Worm (Caenorhabditis elegans) whole organism, late embryonic: ENCODE data around the gene sre-1.

Source experiments
- C08G9.2 ChIP-seq: sonication (generic microtip); optimal IDR thresholded peaks from 2 replicates; lab custom pipeline; 2016; ENCODE audit warnings: mild to moderate bottlenecking, missing genetic modification characterization, moderate library complexity, missing compliant biosample characterization
- F13H6.1 ChIP-seq: sonication (generic microtip); optimal IDR thresholded peaks from 2 replicates; lab custom pipeline; 2016; ENCODE audit warnings: missing genetic modification characterization, missing compliant biosample characterization
- K09A11.1 ChIP-seq: sonication (generic microtip); optimal IDR thresholded peaks from 2 replicates; lab custom pipeline; 2017; ENCODE audit warnings: antibody characterized with exemption, mild to moderate bottlenecking, missing genetic modification characterization, missing compliant biosample characterization; ENCODE audit not compliant: insufficient read depth
- Y22D7AL.16 ChIP-seq: sonication (generic microtip); optimal IDR thresholded peaks from 2 replicates; lab custom pipeline; 2016; ENCODE audit warnings: missing genetic modification characterization, missing compliant biosample characterization
- ahr-1 ChIP-seq: sonication (generic microtip); optimal IDR thresholded peaks from 2 replicates; lab custom pipeline; 2016; ENCODE audit warnings: missing genetic modification characterization, missing compliant biosample characterization
- ceh-18 ChIP-seq: sonication (generic microtip); optimal IDR thresholded peaks from 2 replicates; lab custom pipeline; 2016; ENCODE audit warnings: missing genetic modification characterization, missing compliant biosample characterization
- ceh-24 ChIP-seq: sonication (generic microtip); optimal IDR thresholded peaks from 2 replicates; lab custom pipeline; 2016; ENCODE audit warnings: mild to moderate bottlenecking, missing genetic modification characterization, missing compliant biosample characterization
- ceh-31 ChIP-seq: sonication (generic microtip); optimal IDR thresholded peaks from 2 replicates; lab custom pipeline; 2016; ENCODE audit warnings: missing genetic modification characterization, missing compliant biosample characterization
- ceh-45 ChIP-seq: fragments of 200-800 bp; sonication (Bioruptor generic); IDR thresholded peaks from 2 replicates; pipeline ENCODE4 v1.3.6; 2022; ENCODE audit warnings: missing genetic modification reagents, missing genetic modification characterization, missing compliant biosample characterization
- ceh-6 ChIP-seq: fragments of 200-800 bp; sonication (Bioruptor generic); optimal IDR thresholded peaks from 2 replicates; lab custom pipeline; 2018; ENCODE audit warnings: mild to moderate bottlenecking, missing genetic modification characterization, missing compliant biosample characterization
- dmd-4 ChIP-seq: sonication (generic microtip); optimal IDR thresholded peaks from 2 replicates; lab custom pipeline; 2016; ENCODE audit warnings: borderline replicate concordance, missing genetic modification characterization, missing compliant biosample characterization
- elt-2 ChIP-seq: sonication (generic microtip); optimal IDR thresholded peaks from 2 replicates; lab custom pipeline; 2016; ENCODE audit warnings: missing genetic modification reagents, missing genetic modification characterization, missing compliant biosample characterization
- elt-4 ChIP-seq: sonication (generic microtip); optimal IDR thresholded peaks from 2 replicates; lab custom pipeline; 2016; ENCODE audit warnings: missing genetic modification characterization, missing compliant biosample characterization
- fax-1 ChIP-seq: sonication (generic microtip); optimal IDR thresholded peaks from 2 replicates; lab custom pipeline; 2016; ENCODE audit warnings: missing genotype, missing genetic modification characterization, missing compliant biosample characterization
- gmeb-2 ChIP-seq: sonication (generic microtip); optimal IDR thresholded peaks from 2 replicates; lab custom pipeline; 2016; ENCODE audit warnings: missing genetic modification characterization, inconsistent platforms, missing compliant biosample characterization
- hlh-30 ChIP-seq: sonication (generic microtip); optimal IDR thresholded peaks from 2 replicates; lab custom pipeline; 2017; ENCODE audit warnings: antibody characterized with exemption, missing genetic modification characterization, missing compliant biosample characterization; ENCODE audit not compliant: insufficient read depth
- hlh-8 ChIP-seq: sonication (generic microtip); optimal IDR thresholded peaks from 2 replicates; lab custom pipeline; 2016; ENCODE audit warnings: missing genotype, missing genetic modification characterization, missing compliant biosample characterization
- lim-6 ChIP-seq: sonication (generic microtip); optimal IDR thresholded peaks from 2 replicates; lab custom pipeline; 2016; ENCODE audit warnings: missing genetic modification characterization, missing compliant biosample characterization
- mec-3 ChIP-seq: sonication (generic microtip); optimal IDR thresholded peaks from 2 replicates; lab custom pipeline; 2016; ENCODE audit warnings: borderline replicate concordance, missing genetic modification characterization, missing compliant biosample characterization
- nhr-232 ChIP-seq: sonication (generic microtip); optimal IDR thresholded peaks from 2 replicates; lab custom pipeline; 2016; ENCODE audit warnings: missing genetic modification characterization, missing compliant biosample characterization
- npax-4 ChIP-seq: sonication (generic microtip); optimal IDR thresholded peaks from 2 replicates; lab custom pipeline; 2016; ENCODE audit warnings: missing genetic modification characterization, missing compliant biosample characterization
- pag-3 ChIP-seq: sonication (generic microtip); optimal IDR thresholded peaks from 2 replicates; lab custom pipeline; 2016; ENCODE audit warnings: missing compliant biosample characterization, missing genetic modification characterization, borderline replicate concordance
- pat-9 ChIP-seq: fragments of 200-800 bp; sonication (Bioruptor generic); optimal IDR thresholded peaks from 2 replicates; lab custom pipeline; 2018; ENCODE audit warnings: mild to moderate bottlenecking, missing genetic modification characterization, moderate library complexity, missing compliant biosample characterization
- pha-2 ChIP-seq: sonication (generic microtip); optimal IDR thresholded peaks from 2 replicates; lab custom pipeline; 2017; ENCODE audit warnings: mild to moderate bottlenecking, missing genetic modification characterization, missing compliant biosample characterization
- pha-4 ChIP-seq: fragments of 150-350 bp; optimal IDR thresholded peaks from 2 replicates; lab custom pipeline; 2018; ENCODE audit warnings: missing biosample characterization, missing genetic modification reagents, missing genetic modification characterization
- pros-1 ChIP-seq: fragments of 150-350 bp; optimal IDR thresholded peaks from 2 replicates; lab custom pipeline; 2014; ENCODE audit warnings: missing biosample characterization, missing genetic modification reagents, missing genetic modification characterization
- rnt-1 ChIP-seq: sonication (generic microtip); optimal IDR thresholded peaks from 2 replicates; lab custom pipeline; 2016; ENCODE audit warnings: missing genetic modification characterization, missing compliant biosample characterization
- sdc-2 ChIP-seq: sonication (generic microtip); optimal IDR thresholded peaks from 2 replicates; lab custom pipeline; 2016; ENCODE audit warnings: missing genotype, missing genetic modification characterization, missing compliant biosample characterization
- sox-2 ChIP-seq: fragments of 200-800 bp; sonication (Bioruptor generic); IDR thresholded peaks from 2 replicates; pipeline ENCODE4 v1.3.6; 2022; ENCODE audit warnings: missing genetic modification reagents, missing genetic modification characterization, missing compliant biosample characterization
- syd-9 ChIP-seq: sonication (generic microtip); optimal IDR thresholded peaks from 2 replicates; lab custom pipeline; 2016; ENCODE audit warnings: mild to moderate bottlenecking, missing genetic modification characterization, moderate library complexity, missing compliant biosample characterization
- tbx-2 ChIP-seq: sonication (generic microtip); optimal IDR thresholded peaks from 2 replicates; lab custom pipeline; 2016; ENCODE audit warnings: missing genetic modification characterization, missing compliant biosample characterization
- ttx-3 ChIP-seq: sonication (generic microtip); optimal IDR thresholded peaks from 2 replicates; lab custom pipeline; 2016; ENCODE audit warnings: missing genetic modification reagents, missing genetic modification characterization, missing compliant biosample characterization
- unc-55 ChIP-seq: sonication (generic microtip); optimal IDR thresholded peaks from 2 replicates; lab custom pipeline; 2017; ENCODE audit warnings: missing biosample characterization, missing genetic modification reagents, missing genetic modification characterization
- zip-5 ChIP-seq: sonication (generic microtip); optimal IDR thresholded peaks from 2 replicates; lab custom pipeline; 2016; ENCODE audit warnings: missing genetic modification characterization, missing compliant biosample characterization
- ztf-16 ChIP-seq: sonication (generic microtip); optimal IDR thresholded peaks from 2 replicates; lab custom pipeline; 2017; ENCODE audit warnings: missing genetic modification characterization, missing compliant biosample characterization

The sre-1 gene

ce11 chrII:7720479-7720878, 11.0 kb downstream of the sre-1 start:
- no peak for TF ChIP-seq lim-6
- peak; percentile 42 for TF ChIP-seq hlh-30
- no peak for TF ChIP-seq elt-4 (tag; lab: Kevin White, UChicago)
- no peak for TF ChIP-seq ceh-24 (tag; lab: Kevin White, UChicago)
- no peak for TF ChIP-seq C08G9.2 (tag; lab: Kevin White, UChicago)
- no peak for TF ChIP-seq pag-3
- TF ChIP-seq unc-55 (GFP tag; lab: Kevin White, UChicago) = peak; percentile 39
- TF ChIP-seq ceh-31 (tag; lab: Kevin White, UChicago) = no peak
- no peak for TF ChIP-seq mec-3 (tag; lab: Kevin White, UChicago)
- TF ChIP-seq dmd-4 = no peak

ce11 chrII:7722784-7723183, 13.3 kb downstream of the sre-1 start:
- TF ChIP-seq K09A11.1 (tag; lab: Kevin White, UChicago) = no peak
- TF ChIP-seq pros-1 = no peak
- no peak for TF ChIP-seq ttx-3 (tag; lab: Kevin White, UChicago)
- no peak for TF ChIP-seq syd-9 (tag; lab: Kevin White, UChicago)
- peak; percentile 53 for TF ChIP-seq unc-55 (GFP tag; lab: Kevin White, UChicago)
- TF ChIP-seq elt-2 (tag; lab: Kevin White, UChicago) = no peak
- no peak for TF ChIP-seq lim-6
- no peak for TF ChIP-seq npax-4 (tag; lab: Kevin White, UChicago)
- no peak for TF ChIP-seq sox-2
- TF ChIP-seq C08G9.2 (tag; lab: Kevin White, UChicago) = no peak
- TF ChIP-seq ceh-18 = peak; percentile 62
- TF ChIP-seq F13H6.1 (tag; lab: Kevin White, UChicago) = no peak
- TF ChIP-seq rnt-1 (tag; lab: Kevin White, UChicago) = peak; percentile 61
- no peak for TF ChIP-seq sdc-2 (tag; lab: Kevin White, UChicago)
- TF ChIP-seq ztf-16 (tag; lab: Kevin White, UChicago) = no peak
- no peak for TF ChIP-seq elt-4 (tag; lab: Kevin White, UChicago)
- TF ChIP-seq hlh-8 (tag; lab: Kevin White, UChicago) = no peak
- TF ChIP-seq ahr-1 = no peak
- no peak for TF ChIP-seq ceh-6 (GFP tag; lab: Kevin White, UChicago)
- no peak for TF ChIP-seq pha-2 (tag; lab: Kevin White, UChicago)

- no peak for TF ChIP-seq ahr-1
- TF ChIP-seq, all 69 proteins: peak for 0
These were observed 15.1 kb downstream of the sre-1 start, which contains the start of gene cpna-2 for ce11 chrII:7724603-7725002. TSS of gene cpna-2 (plus strand) at chrII:7724903.

ce11 chrII:7736725-7737124, 27.2 kb downstream of the sre-1 start:
- no peak for TF ChIP-seq ttx-3 (tag; lab: Kevin White, UChicago)
- TF ChIP-seq gmeb-2 (tag; lab: Kevin White, UChicago) = no peak
- TF ChIP-seq pha-4 (tag; lab: Kevin White, UChicago) = no peak
- no peak for TF ChIP-seq dmd-4
- no peak for TF ChIP-seq Y22D7AL.16 (tag; lab: Kevin White, UChicago)
- TF ChIP-seq elt-2 (tag; lab: Kevin White, UChicago) = no peak
- no peak for TF ChIP-seq hlh-8 (tag; lab: Kevin White, UChicago)
- TF ChIP-seq zip-5 = no peak
- no peak for TF ChIP-seq nhr-232 (tag; lab: Kevin White, UChicago)
- no peak for TF ChIP-seq rnt-1 (tag; lab: Kevin White, UChicago)
- TF ChIP-seq pha-2 (tag; lab: Kevin White, UChicago) = no peak
- no peak for TF ChIP-seq tbx-2 (tag; lab: Kevin White, UChicago)
- TF ChIP-seq ahr-1 = no peak
- no peak for TF ChIP-seq ceh-45 (GFP tag; lab: Robert Waterston, UW)
- TF ChIP-seq fax-1 (tag; lab: Kevin White, UChicago) = no peak
- no peak for TF ChIP-seq pat-9
